Fruit fly (Drosophila melanogaster) whole organism, embryonic: ENCODE data around the gene CG10383.

Experiments used
- Antp ChIP-seq: fragments of 200-800 bp; sonication (Bioruptor generic); optimal IDR thresholded peaks from 3 replicates; lab custom pipeline; 2016; ENCODE audit warnings: missing biosample characterization, missing genetic modification characterization
- Bteb2 ChIP-seq: fragments of 200-800 bp; sonication (Bioruptor generic); optimal IDR thresholded peaks from 2 replicates; lab custom pipeline; 2016; ENCODE audit warnings: missing biosample characterization, missing genetic modification characterization
- CG1024 ChIP-seq: fragments of 200-800 bp; sonication (Bioruptor generic); IDR thresholded peaks from 2 replicates; pipeline ENCODE4 v1.3.6; 2022; ENCODE audit warnings: missing biosample characterization, missing genetic modification characterization
- CG11560 ChIP-seq: fragments of 200-800 bp; sonication (Bioruptor generic); IDR thresholded peaks from 3 replicates; pipeline ENCODE4 v1.3.6; 2022; ENCODE audit warnings: missing biosample characterization, missing genetic modification characterization
- CG13775 ChIP-seq: fragments of 200-800 bp; sonication (Bioruptor generic); optimal IDR thresholded peaks from 3 replicates; lab custom pipeline; 2017; ENCODE audit warnings: missing biosample characterization, mild to moderate bottlenecking, missing genetic modification characterization
- CG14014 ChIP-seq: fragments of 200-800 bp; sonication (Bioruptor generic); IDR thresholded peaks from 2 replicates; pipeline ENCODE4 v1.3.6; 2022; ENCODE audit warnings: missing biosample characterization, missing genetic modification characterization
- CG14441 ChIP-seq: fragments of 200-800 bp; sonication (Bioruptor generic); IDR thresholded peaks from 2 replicates; pipeline ENCODE4 v1.3.6; 2022; ENCODE audit warnings: missing biosample characterization, missing genetic modification characterization
- CG15073 ChIP-seq: fragments of 200-800 bp; sonication (Bioruptor generic); optimal IDR thresholded peaks from 2 replicates; lab custom pipeline; 2016; ENCODE audit warnings: missing biosample characterization, missing genetic modification characterization
- CG15696 ChIP-seq: fragments of 200-800 bp; sonication (Bioruptor generic); optimal IDR thresholded peaks from 2 replicates; lab custom pipeline; 2019; ENCODE audit warnings: missing biosample characterization, mild to moderate bottlenecking, missing genetic modification characterization, moderate library complexity
- CG2712 ChIP-seq: fragments of 200-800 bp; optimal IDR thresholded peaks from 3 replicates; lab custom pipeline; 2019; ENCODE audit warnings: missing biosample characterization, mild to moderate bottlenecking, missing genetic modification characterization, moderate library complexity
- CG2875 ChIP-seq: fragments of 200-800 bp; sonication (Bioruptor generic); optimal IDR thresholded peaks from 2 replicates; lab custom pipeline; 2017; ENCODE audit warnings: missing biosample characterization, mild to moderate bottlenecking, missing genetic modification characterization, missing genetic modification reagents
- CG2889 ChIP-seq: fragments of 200-800 bp; sonication (Bioruptor generic); IDR thresholded peaks from 3 replicates; pipeline ENCODE4 v1.3.6; 2022; ENCODE audit warnings: missing biosample characterization, missing genetic modification characterization
- CG30020 ChIP-seq: fragments of 200-800 bp; optimal IDR thresholded peaks from 2 replicates; lab custom pipeline; 2019; ENCODE audit warnings: missing biosample characterization, mild to moderate bottlenecking, missing genetic modification characterization, moderate library complexity
- CG30403 ChIP-seq: fragments of 200-800 bp; sonication (Bioruptor generic); optimal IDR thresholded peaks from 3 replicates; lab custom pipeline; 2016; ENCODE audit warnings: missing biosample characterization, missing genetic modification characterization
- CG3163 ChIP-seq: fragments of 200-800 bp; sonication (Bioruptor generic); optimal IDR thresholded peaks from 3 replicates; lab custom pipeline; 2016; ENCODE audit warnings: missing biosample characterization, missing genetic modification characterization
- CG33557 ChIP-seq: fragments of 200-800 bp; sonication (Bioruptor generic); optimal IDR thresholded peaks from 2 replicates; lab custom pipeline; 2019; ENCODE audit warnings: missing biosample characterization, mild to moderate bottlenecking, missing genetic modification characterization, moderate library complexity
- CG4360 ChIP-seq: fragments of 200-800 bp; sonication (Bioruptor generic); IDR thresholded peaks from 2 replicates; pipeline ENCODE4 v1.3.6; 2022; ENCODE audit warnings: missing biosample characterization, missing genetic modification characterization
- CG9817 ChIP-seq: fragments of 200-800 bp; sonication (Bioruptor generic); optimal IDR thresholded peaks from 2 replicates; lab custom pipeline; 2018; ENCODE audit warnings: missing biosample characterization, mild to moderate bottlenecking, missing genetic modification characterization, moderate library complexity
- CHES-1-like ChIP-seq: fragments of 200-800 bp; sonication (Bioruptor generic); optimal IDR thresholded peaks from 2 replicates; lab custom pipeline; 2016; ENCODE audit warnings: missing biosample characterization, missing genetic modification characterization
- Gsc ChIP-seq: fragments of 200-800 bp; sonication (Bioruptor generic); IDR thresholded peaks from 2 replicates; pipeline ENCODE4 v1.3.6; 2022; ENCODE audit warnings: missing biosample characterization, missing genetic modification characterization
- H15 ChIP-seq: fragments of 200-800 bp; sonication (Bioruptor generic); IDR thresholded peaks from 3 replicates; pipeline ENCODE4 v1.3.6; 2022; ENCODE audit warnings: missing biosample characterization, missing genetic modification characterization
- HHEX ChIP-seq: fragments of 200-800 bp; sonication (Bioruptor generic); optimal IDR thresholded peaks from 3 replicates; lab custom pipeline; 2017; ENCODE audit warnings: missing biosample characterization, mild to moderate bottlenecking, missing genetic modification characterization, missing genetic modification reagents
- MESR4 ChIP-seq: fragments of 200-800 bp; sonication (Bioruptor generic); optimal IDR thresholded peaks from 2 replicates; lab custom pipeline; 2018; ENCODE audit warnings: missing biosample characterization, mild to moderate bottlenecking, missing genetic modification characterization, moderate library complexity
- Meics ChIP-seq: fragments of 200-800 bp; sonication (Bioruptor generic); optimal IDR thresholded peaks from 2 replicates; lab custom pipeline; 2017; ENCODE audit warnings: missing biosample characterization, mild to moderate bottlenecking, missing genetic modification characterization
- Myb ChIP-seq: fragments of 200-800 bp; sonication (Bioruptor generic); optimal IDR thresholded peaks from 2 replicates; lab custom pipeline; 2016; ENCODE audit warnings: missing biosample characterization, missing genetic modification characterization
- Opbp ChIP-seq: fragments of 200-800 bp; sonication (Bioruptor generic); IDR thresholded peaks from 3 replicates; pipeline ENCODE4 v1.3.6; 2022; ENCODE audit warnings: missing biosample characterization, missing genetic modification characterization; ENCODE audit not compliant: partially characterized antibody
- Rfx ChIP-seq: fragments of 200-800 bp; sonication (Bioruptor generic); IDR thresholded peaks from 2 replicates; pipeline ENCODE4 v1.3.6; 2022; ENCODE audit warnings: missing biosample characterization, missing genetic modification characterization
- Side ChIP-seq: fragments of 200-800 bp; sonication (Bioruptor generic); optimal IDR thresholded peaks from 2 replicates; lab custom pipeline; 2016; ENCODE audit warnings: missing biosample characterization, missing genetic modification characterization
- Sox100B ChIP-seq: fragments of 200-800 bp; sonication (Bioruptor generic); optimal IDR thresholded peaks from 3 replicates; lab custom pipeline; 2018; ENCODE audit warnings: missing biosample characterization, mild to moderate bottlenecking, missing genetic modification characterization
- Stat92E ChIP-seq, 3 experiments: fragments of >200 bp in 2 of 3; fragments of 200-800 bp in 1 of 3; sonication (Bioruptor generic) in 1 of 3; optimal IDR thresholded peaks; 2 replicates each; lab custom pipeline; 2017 to 2019; ENCODE audit warnings: missing biosample characterization in 3 of 3, missing genetic modification characterization in 3 of 3, mild to moderate bottlenecking in 1 of 3, moderate library complexity in 1 of 3
- TFAM ChIP-seq: fragments of 200-800 bp; sonication (Bioruptor generic); optimal IDR thresholded peaks from 2 replicates; lab custom pipeline; 2017; ENCODE audit warnings: missing biosample characterization, missing genetic modification characterization, inconsistent platforms
- bigmax ChIP-seq: fragments of 200-800 bp; sonication (Bioruptor generic); optimal IDR thresholded peaks from 2 replicates; lab custom pipeline; 2018; ENCODE audit warnings: missing biosample characterization, mild to moderate bottlenecking, missing genetic modification characterization
- da ChIP-seq: fragments of 200-800 bp; sonication (Bioruptor generic); optimal IDR thresholded peaks from 2 replicates; lab custom pipeline; 2016; ENCODE audit warnings: missing biosample characterization, missing genetic modification characterization
- dan ChIP-seq: fragments of 200-800 bp; sonication (Bioruptor generic); IDR thresholded peaks from 2 replicates; pipeline ENCODE4 v1.3.6; 2022; ENCODE audit warnings: missing biosample characterization, missing genetic modification characterization
- dpn ChIP-seq, 2 experiments: fragments of 200-800 bp; sonication (Bioruptor generic); optimal IDR thresholded peaks; 3 replicates each; lab custom pipeline; 2016; ENCODE audit warnings: missing biosample characterization in 2 of 2, missing genetic modification characterization in 2 of 2
- emc ChIP-seq: fragments of 200-800 bp; sonication (Bioruptor generic); optimal IDR thresholded peaks from 2 replicates; lab custom pipeline; 2016; ENCODE audit warnings: missing biosample characterization, missing genetic modification characterization
- ftz-f1 ChIP-seq: fragments of 200-800 bp; sonication (Bioruptor generic); optimal IDR thresholded peaks from 2 replicates; lab custom pipeline; 2016; ENCODE audit warnings: missing biosample characterization, missing genetic modification characterization
- gcm2 ChIP-seq: fragments of 200-800 bp; sonication (Bioruptor generic); optimal IDR thresholded peaks from 2 replicates; lab custom pipeline; 2016; ENCODE audit warnings: missing biosample characterization, missing genetic modification characterization
- grn ChIP-seq: fragments of 200-800 bp; sonication (Bioruptor generic); optimal IDR thresholded peaks from 3 replicates; lab custom pipeline; 2017; ENCODE audit warnings: missing biosample characterization, missing genetic modification characterization
- hbn ChIP-seq: fragments of 200-800 bp; sonication (Bioruptor generic); IDR thresholded peaks from 2 replicates; pipeline ENCODE4 v1.3.6; 2022; ENCODE audit warnings: missing biosample characterization, missing genetic modification characterization; ENCODE audit not compliant: partially characterized antibody
- her ChIP-seq: fragments of 200-800 bp; sonication (Bioruptor generic); optimal IDR thresholded peaks from 2 replicates; lab custom pipeline; 2016; ENCODE audit warnings: missing biosample characterization, missing genetic modification characterization
- hkb ChIP-seq, 2 experiments: fragments of 200-800 bp in 1 of 2; fragments of >200 bp in 1 of 2; sonication (Bioruptor generic) in 1 of 2; IDR thresholded peaks in 1 of 2; optimal IDR thresholded peaks in 1 of 2; 2 replicates each; pipeline versions ENCODE4 v1.3.6 to Lab custom; 2017 to 2022; ENCODE audit warnings: missing biosample characterization in 1 of 2, missing genetic modification characterization in 1 of 2
- kni ChIP-seq: fragments of 200-800 bp; sonication (Bioruptor generic); optimal IDR thresholded peaks from 3 replicates; lab custom pipeline; 2017; ENCODE audit warnings: mild to moderate bottlenecking, missing biosample characterization, missing genetic modification reagents, missing genetic modification characterization
- onecut ChIP-seq: fragments of 200-800 bp; sonication (Bioruptor generic); IDR thresholded peaks from 2 replicates; pipeline ENCODE4 v1.3.6; 2022; ENCODE audit warnings: missing biosample characterization, missing genetic modification characterization
- pros ChIP-seq: fragments of 200-800 bp; sonication (Bioruptor generic); optimal IDR thresholded peaks from 3 replicates; lab custom pipeline; 2019; ENCODE audit warnings: missing biosample characterization, mild to moderate bottlenecking, missing genetic modification characterization, moderate library complexity
- seq ChIP-seq: fragments of 200-800 bp; sonication (Bioruptor generic); IDR thresholded peaks from 2 replicates; pipeline ENCODE4 v1.3.6; 2022; ENCODE audit warnings: missing biosample characterization, missing genetic modification characterization
- shn ChIP-seq: fragments of 200-800 bp; sonication (Bioruptor generic); optimal IDR thresholded peaks from 3 replicates; lab custom pipeline; 2016; ENCODE audit warnings: missing biosample characterization, missing genetic modification characterization
- tup ChIP-seq: fragments of 200-800 bp; sonication (Bioruptor generic); optimal IDR thresholded peaks from 2 replicates; lab custom pipeline; 2016; ENCODE audit warnings: missing biosample characterization, mild to moderate bottlenecking, missing genetic modification characterization, moderate library complexity
- yki ChIP-seq: fragments of >200 bp; optimal IDR thresholded peaks from 3 replicates; lab custom pipeline; 2018
- zen ChIP-seq: fragments of 200-800 bp; sonication (Bioruptor generic); optimal IDR thresholded peaks from 3 replicates; lab custom pipeline; 2018; ENCODE audit warnings: missing biosample characterization, mild to moderate bottlenecking, missing genetic modification characterization, moderate library complexity

Gene CG10383

dm6 chr2L:18717365-18718011 lies 22.1 kb upstream of the CG10383 start (continued):
- no peak for TF ChIP-seq Side
- no peak for TF ChIP-seq CG4360 (GFP tag; lab: Robert Waterston, UW)
- peak; percentile 31 for TF ChIP-seq CG2712 (tag; lab: Kevin White, UChicago)
- no peak for TF ChIP-seq shn (GFP tag; lab: Kevin White, UChicago)
- no peak for TF ChIP-seq gcm2 (GFP tag; lab: Kevin White, UChicago)
- no peak for TF ChIP-seq CHES-1-like
- TF ChIP-seq dpn (GFP tag; optimal IDR thresholded peaks at IDR 0.05; lab: Kevin White, UChicago): no peak
- no peak for TF ChIP-seq CG14441 (GFP tag; lab: Robert Waterston, UW)
- TF ChIP-seq dan (GFP tag; lab: Robert Waterston, UW): no peak
- no peak for TF ChIP-seq CG11560 (tag; lab: Robert Waterston, UW)
- peak; percentile 36 for TF ChIP-seq HHEX
- TF ChIP-seq MESR4 (GFP tag; lab: Kevin White, UChicago): no peak
- no peak; the same call in 1 of the 2 replicates for TF ChIP-seq CG14014
- TF ChIP-seq zen (tag; lab: Kevin White, UChicago): no peak
- TF ChIP-seq CG3163 (GFP tag; lab: Kevin White, UChicago): no peak
- TF ChIP-seq pros (GFP tag; lab: Kevin White, UChicago): no peak
- TF ChIP-seq CG15696 (tag; lab: Kevin White, UChicago): no peak
- no peak for TF ChIP-seq emc (GFP tag; lab: Kevin White, UChicago)
- peak; percentile 17 for TF ChIP-seq Meics (GFP tag; lab: Kevin White, UChicago)
- no peak for TF ChIP-seq CG2889 (GFP tag; lab: Robert Waterston, UW)
- TF ChIP-seq da (GFP tag; lab: Kevin White, UChicago): no peak
- TF ChIP-seq Gsc (GFP tag; lab: Robert Waterston, UW): no peak
- TF ChIP-seq yki: no peak
- TF ChIP-seq Myb: no peak
- TF ChIP-seq hbn (GFP tag; lab: Robert Waterston, UW): no peak
- TF ChIP-seq Stat92E (GFP tag; optimal IDR thresholded peaks at IDR 0.05; lab: Kevin White, UChicago): no peak
- TF ChIP-seq CG30403 (GFP tag; lab: Kevin White, UChicago): peak; percentile 11
- no peak for TF ChIP-seq Sox100B (GFP tag; lab: Kevin White, UChicago)
- TF ChIP-seq her (GFP tag; lab: Kevin White, UChicago): no peak
- no peak for TF ChIP-seq CG33557
- no peak for TF ChIP-seq TFAM
- TF ChIP-seq CG2875: peak; percentile 45
- no peak for TF ChIP-seq CG30020 (tag; lab: Kevin White, UChicago)
- TF ChIP-seq H15 (GFP tag; lab: Robert Waterston, UW): no peak
- TF ChIP-seq ftz-f1 (GFP tag; lab: Kevin White, UChicago): no peak
- TF ChIP-seq CG15073 (GFP tag; lab: Kevin White, UChicago): no peak
- peak; percentile 45 for TF ChIP-seq grn (GFP tag; lab: Kevin White, UChicago)
- peak; percentile 41; the same call in 1 of the 2 replicates for TF ChIP-seq seq (GFP tag; lab: Robert Waterston, UW)
- no peak for TF ChIP-seq bigmax (GFP tag; lab: Kevin White, UChicago)
- no peak for TF ChIP-seq tup (GFP tag; lab: Kevin White, UChicago)
- no peak for TF ChIP-seq hkb (optimal IDR thresholded peaks at IDR 0.05; lab: Kevin White, UChicago)
- TF ChIP-seq hkb (GFP tag; IDR thresholded peaks at IDR 0.05; lab: Robert Waterston, UW): 0 out of 2 replicates have a peak, but pooled peaks have one; percentile 9
- 0 out of 2 replicates have a peak, but pooled peaks have one; percentile 12 for TF ChIP-seq onecut (GFP tag; lab: Robert Waterston, UW)
- no peak for TF ChIP-seq CG1024 (GFP tag; lab: Robert Waterston, UW)
- peak; percentile 36 for TF ChIP-seq kni
- peak; percentile 19; the same call in 1 of the 2 replicates for TF ChIP-seq Rfx (GFP tag; lab: Robert Waterston, UW)
- TF ChIP-seq CG9817 (tag; lab: Kevin White, UChicago): no peak
- no peak for TF ChIP-seq Opbp
- no peak for TF ChIP-seq CG13775 (GFP tag; lab: Kevin White, UChicago)
- no peak for TF ChIP-seq Bteb2 (GFP tag; lab: Kevin White, UChicago)
- TF ChIP-seq Antp: no peak
